Worm (Caenorhabditis elegans) whole organism, young adult: ENCODE data around the gene C29E4.11.

Experiments
- B0019.2 ChIP-seq: fragments of 200-800 bp; sonication (Bioruptor generic); conservative IDR thresholded peaks from 2 replicates; pipeline ENCODE4 v1.3.6; 2022; ENCODE audit warnings: missing genetic modification reagents, missing genetic modification characterization, missing compliant biosample characterization
- B0035.1 ChIP-seq: sonication (generic microtip); optimal IDR thresholded peaks from 2 replicates; lab custom pipeline; 2016; ENCODE audit warnings: missing genetic modification characterization, mild to moderate bottlenecking, missing compliant biosample characterization, missing genotype, missing genetic modification reagents
- C17E4.6 ChIP-seq: fragments of 200-800 bp; sonication (Bioruptor generic); IDR thresholded peaks from 2 replicates; pipeline ENCODE4 v1.3.6; 2022; ENCODE audit warnings: missing genetic modification reagents, missing genetic modification characterization, missing compliant biosample characterization
- F33H1.4 ChIP-seq: fragments of 200-800 bp; sonication (Bioruptor generic); IDR thresholded peaks from 2 replicates; pipeline ENCODE4 v1.3.6; 2022; ENCODE audit warnings: missing genetic modification reagents, missing genetic modification characterization, missing compliant biosample characterization
- F39B2.1 ChIP-seq: fragments of 200-800 bp; sonication (Bioruptor generic); IDR thresholded peaks from 2 replicates; pipeline ENCODE4 v1.3.6; 2022; ENCODE audit warnings: missing genetic modification reagents, missing genetic modification characterization, missing compliant biosample characterization
- Y95B8A.8 ChIP-seq: fragments of 200-800 bp; sonication (Bioruptor generic); IDR thresholded peaks from 2 replicates; pipeline ENCODE4 v1.3.6; 2022; ENCODE audit warnings: missing genetic modification reagents, missing genetic modification characterization, missing compliant biosample characterization
- ama-1 ChIP-seq, 3 experiments: fragments of 150-350 bp in 1 of 3; sonication (generic microtip) in 2 of 3; optimal IDR thresholded peaks; 2 replicates each; lab custom pipeline; 2014 to 2018; ENCODE audit warnings: missing biosample characterization in 2 of 3, missing genetic modification characterization in 2 of 3, missing genetic modification reagents in 2 of 3
- ccch-3 ChIP-seq: fragments of 200-800 bp; sonication (Bioruptor generic); optimal IDR thresholded peaks from 2 replicates; lab custom pipeline; 2018; ENCODE audit warnings: mild to moderate bottlenecking, missing genetic modification characterization, missing compliant biosample characterization
- die-1 ChIP-seq: sonication (generic microtip); optimal IDR thresholded peaks from 2 replicates; lab custom pipeline; 2016; ENCODE audit warnings: missing genotype, mild to moderate bottlenecking, missing genetic modification characterization, missing compliant biosample characterization
- dox-1 ChIP-seq: fragments of 200-800 bp; sonication (Bioruptor generic); IDR thresholded peaks from 2 replicates; pipeline ENCODE4 v1.3.6; 2022; ENCODE audit warnings: missing genetic modification reagents, missing genetic modification characterization, missing compliant biosample characterization
- gei-17 ChIP-seq: fragments of 200-800 bp; sonication (Bioruptor generic); optimal IDR thresholded peaks from 2 replicates; lab custom pipeline; 2018; ENCODE audit warnings: mild to moderate bottlenecking, missing genetic modification characterization, missing compliant biosample characterization
- hmg-1.2 ChIP-seq: fragments of 200-800 bp; sonication (Bioruptor generic); IDR thresholded peaks from 2 replicates; pipeline ENCODE4 v1.3.6; 2022; ENCODE audit warnings: missing genetic modification reagents, missing genetic modification characterization, missing compliant biosample characterization
- lin-54 ChIP-seq: fragments of 200-800 bp; sonication (Bioruptor generic); optimal IDR thresholded peaks from 2 replicates; lab custom pipeline; 2018; ENCODE audit warnings: mild to moderate bottlenecking, missing genetic modification characterization, missing compliant biosample characterization
- lsl-1 ChIP-seq: fragments of 200-800 bp; sonication (Bioruptor generic); optimal IDR thresholded peaks from 2 replicates; lab custom pipeline; 2018; ENCODE audit warnings: mild to moderate bottlenecking, missing genetic modification characterization, moderate library complexity, missing compliant biosample characterization
- madf-10 ChIP-seq: sonication (generic microtip); optimal IDR thresholded peaks from 2 replicates; lab custom pipeline; 2016; ENCODE audit warnings: mild to moderate bottlenecking, missing genetic modification characterization, missing compliant biosample characterization
- madf-6 ChIP-seq: fragments of 200-800 bp; sonication (Bioruptor generic); IDR thresholded peaks from 2 replicates; pipeline ENCODE4 v1.3.6; 2022; ENCODE audit warnings: missing genetic modification reagents, missing genetic modification characterization, missing compliant biosample characterization
- madf-8 ChIP-seq: fragments of 200-800 bp; sonication (Bioruptor generic); conservative IDR thresholded peaks from 2 replicates; pipeline ENCODE4 v1.3.6; 2022; ENCODE audit warnings: missing genetic modification reagents, missing genetic modification characterization, missing compliant biosample characterization
- nfyb-1 ChIP-seq: fragments of 200-800 bp; sonication (Bioruptor generic); IDR thresholded peaks from 2 replicates; pipeline ENCODE4 v1.3.6; 2022; ENCODE audit warnings: missing genetic modification reagents, missing genetic modification characterization, missing compliant biosample characterization
- rpc-1 ChIP-seq, 2 experiments: fragments of 150-350 bp in 1 of 2; sonication (generic microtip) in 1 of 2; optimal IDR thresholded peaks; 2 replicates each; lab custom pipeline; 2014 to 2018; ENCODE audit warnings: missing biosample characterization in 1 of 2, missing genetic modification characterization in 1 of 2, missing genetic modification reagents in 1 of 2, missing genotype in 1 of 2
- snpc-1.1 ChIP-seq: sonication (generic microtip); optimal IDR thresholded peaks from 2 replicates; lab custom pipeline; 2017; ENCODE audit warnings: missing genetic modification characterization, mild to moderate bottlenecking, missing compliant biosample characterization, antibody characterized with exemption, moderate library complexity, missing genotype, missing genetic modification reagents; ENCODE audit not compliant: insufficient read depth
- snpc-3.4 ChIP-seq: sonication (generic microtip); optimal IDR thresholded peaks from 2 replicates; lab custom pipeline; 2017; ENCODE audit warnings: missing genetic modification characterization, mild to moderate bottlenecking, missing compliant biosample characterization, antibody characterized with exemption, moderate library complexity, missing genotype, missing genetic modification reagents
- snpc-4 ChIP-seq, 5 experiments: fragments of 150-350 bp in 1 of 5; sonication (generic microtip) in 4 of 5; optimal IDR thresholded peaks; 2 replicates each; lab custom pipeline; 2014 to 2018; ENCODE audit warnings: missing genetic modification characterization in 5 of 5, missing biosample characterization in 3 of 5, antibody characterized with exemption in 2 of 5, mild to moderate bottlenecking in 2 of 5, missing compliant biosample characterization in 2 of 5, missing genotype in 2 of 5, moderate library complexity in 2 of 5, missing genetic modification reagents in 1 of 5
- tbp1 ChIP-seq: fragments of 200-800 bp; sonication (Bioruptor generic); optimal IDR thresholded peaks from 2 replicates; lab custom pipeline; 2018; ENCODE audit warnings: mild to moderate bottlenecking, missing genetic modification characterization, missing compliant biosample characterization
- xnd-1 ChIP-seq: sonication (generic microtip); optimal IDR thresholded peaks from 2 replicates; lab custom pipeline; 2016; ENCODE audit warnings: missing genotype, missing genetic modification reagents, missing genetic modification characterization, missing compliant biosample characterization
- zfh-2 ChIP-seq: fragments of 200-800 bp; sonication (Bioruptor generic); conservative IDR thresholded peaks from 2 replicates; pipeline ENCODE4 v1.3.6; 2022; ENCODE audit warnings: missing genetic modification reagents, missing genetic modification characterization, missing compliant biosample characterization
- ztf-26 ChIP-seq: sonication (generic microtip); optimal IDR thresholded peaks from 2 replicates; lab custom pipeline; 2017; ENCODE audit warnings: missing genetic modification characterization, missing compliant biosample characterization
- ztf-3 ChIP-seq: fragments of 200-800 bp; sonication (Bioruptor generic); optimal IDR thresholded peaks from 2 replicates; lab custom pipeline; 2018; ENCODE audit warnings: mild to moderate bottlenecking, missing genetic modification characterization, missing compliant biosample characterization

The C29E4.11 gene

ce11 chrIII:7958085-7958484, at the start of gene C29E4.11:
Gene C29E4.11 (minus strand): TSS chrIII:7958114.
- TF ChIP-seq B0035.1 (tag; lab: Kevin White, UChicago), result no peak
- no peak for TF ChIP-seq Y95B8A.8 (GFP tag; lab: Robert Waterston, UW)
- TF ChIP-seq hmg-1.2 (GFP tag; lab: Robert Waterston, UW), result peak; percentile 85
- TF ChIP-seq F39B2.1 (GFP tag; lab: Robert Waterston, UW), result no peak
- no peak for TF ChIP-seq rpc-1 (optimal IDR thresholded peaks at IDR 0.05; lab: Kevin White, UChicago)
- no peak for TF ChIP-seq rpc-1 (tag; optimal IDR thresholded peaks at IDR 0.05; lab: Kevin White, UChicago)
- TF ChIP-seq, all 124 proteins: peak for 1

ce11 chrIII:8004091-8004490, 46.2 kb upstream of the C29E4.11 start, which contains the start of gene C06G4.6:
Gene C06G4.6 (plus strand): TSS chrIII:8004391.
- no peak for TF ChIP-seq C17E4.6 (GFP tag; lab: Robert Waterston, UW)
- no peak for TF ChIP-seq dox-1 (GFP tag; lab: Robert Waterston, UW)
- TF ChIP-seq madf-8 (GFP tag; lab: Robert Waterston, UW), result no peak

ce11 chrIII:8001557-8001956, 43.6 kb upstream of the C29E4.11 start:
- no peak for TF ChIP-seq nfyb-1
- TF ChIP-seq, all 124 proteins: peak for 0

- TF ChIP-seq snpc-4 (GFP tag; optimal IDR thresholded peaks at IDR 0.05; lab: Kevin White, UChicago), result no peak
- peak in 2 of 4 experiments; percentile 77 to 89 for TF ChIP-seq snpc-4 (tag; optimal IDR thresholded peaks at IDR 0.05; lab: Kevin White, UChicago)
- TF ChIP-seq snpc-1.1, result peak; percentile 61
- no peak for TF ChIP-seq zfh-2 (GFP tag; lab: Robert Waterston, UW)
- peak; percentile 48; the same call in 1 of the 2 replicates for TF ChIP-seq hmg-1.2 (GFP tag; lab: Robert Waterston, UW)
- TF ChIP-seq ccch-3 (GFP tag; lab: Kevin White, UChicago), result no peak
- TF ChIP-seq tbp1 (GFP tag; lab: Kevin White, UChicago), result no peak
- TF ChIP-seq, all 124 proteins: peak for 3
These were observed 39.6 kb upstream of the C29E4.11 start for ce11 chrIII:7997447-7998046.

ce11 chrIII:7996353-7996752, 38.4 kb upstream of the C29E4.11 start, which contains the start of gene npr-17:
Gene npr-17 (minus strand): TSS chrIII:7996453.
- TF ChIP-seq lin-54 (GFP tag; lab: Kevin White, UChicago) (no peak), madf-10 (tag; lab: Kevin White, UChicago) (no peak)

ce11 chrIII:7986585-7987171, 28.8 kb upstream of the C29E4.11 start, which contains the start of gene hrpk-2:
Gene hrpk-2 (plus strand): TSS chrIII:7987121.
- TF ChIP-seq die-1, result no peak
- TF ChIP-seq madf-6 (GFP tag; lab: Robert Waterston, UW), result peak; percentile 65; the same call in 1 of the 2 replicates
- TF ChIP-seq snpc-3.4, result peak; percentile 28
- no peak for TF ChIP-seq ztf-3 (GFP tag; lab: Kevin White, UChicago)
- peak; percentile 81 for TF ChIP-seq lsl-1 (GFP tag; lab: Kevin White, UChicago)
- peak; percentile 19; the same call in 1 of the 2 replicates for TF ChIP-seq B0019.2 (GFP tag; lab: Robert Waterston, UW)
- TF ChIP-seq ztf-26 (tag; lab: Kevin White, UChicago), result no peak
- TF ChIP-seq xnd-1 (tag; lab: Kevin White, UChicago), result peak; percentile 27
- TF ChIP-seq gei-17 (GFP tag; lab: Kevin White, UChicago), result no peak
- no peak for TF ChIP-seq ama-1 (optimal IDR thresholded peaks at IDR 0.05; lab: Kevin White, UChicago)
- no peak for TF ChIP-seq ama-1 (GFP tag; optimal IDR thresholded peaks at IDR 0.05; lab: Kevin White, UChicago)
- peak; percentile 73 for TF ChIP-seq F33H1.4 (GFP tag; lab: Robert Waterston, UW)
